Worm (Caenorhabditis elegans) whole organism, midembryonic: ENCODE results near the gene fbxa-7.

ENCODE experiments used
- T22C8.4 ChIP-seq: fragments of 200-800 bp; sonication (Bioruptor generic); IDR thresholded peaks from 2 replicates; pipeline ENCODE4 v1.3.6; 2022; ENCODE audit warnings: missing genetic modification characterization, missing compliant biosample characterization
- cog-1 ChIP-seq: sonication (generic microtip); optimal IDR thresholded peaks from 2 replicates; lab custom pipeline; 2016; ENCODE audit warnings: missing genetic modification characterization, missing compliant biosample characterization
- flt-1 ChIP-seq: fragments of 200-800 bp; sonication (Bioruptor generic); IDR thresholded peaks from 2 replicates; pipeline ENCODE4 v1.3.6; 2022; ENCODE audit warnings: missing genetic modification characterization, missing compliant biosample characterization
- klf-2 ChIP-seq: fragments of 200-800 bp; sonication (Bioruptor generic); conservative IDR thresholded peaks from 2 replicates; pipeline ENCODE4 v1.3.6; 2022; ENCODE audit warnings: missing genetic modification reagents, missing genetic modification characterization, missing compliant biosample characterization
- med-1 ChIP-seq: sonication (generic microtip); optimal IDR thresholded peaks from 2 replicates; lab custom pipeline; 2017; ENCODE audit warnings: missing genetic modification characterization, mild to moderate bottlenecking, missing compliant biosample characterization, antibody characterized with exemption, missing genetic modification reagents; ENCODE audit not compliant: insufficient read depth
- ref-1 ChIP-seq: fragments of 200-800 bp; sonication (Bioruptor generic); conservative IDR thresholded peaks from 2 replicates; pipeline ENCODE4 v1.3.6; 2022; ENCODE audit warnings: missing genetic modification reagents, missing genetic modification characterization, missing compliant biosample characterization
- tab-1 ChIP-seq: fragments of 200-800 bp; sonication (Bioruptor generic); IDR thresholded peaks from 2 replicates; pipeline ENCODE4 v1.3.6; 2022; ENCODE audit warnings: missing genetic modification characterization, missing compliant biosample characterization

DNA sequence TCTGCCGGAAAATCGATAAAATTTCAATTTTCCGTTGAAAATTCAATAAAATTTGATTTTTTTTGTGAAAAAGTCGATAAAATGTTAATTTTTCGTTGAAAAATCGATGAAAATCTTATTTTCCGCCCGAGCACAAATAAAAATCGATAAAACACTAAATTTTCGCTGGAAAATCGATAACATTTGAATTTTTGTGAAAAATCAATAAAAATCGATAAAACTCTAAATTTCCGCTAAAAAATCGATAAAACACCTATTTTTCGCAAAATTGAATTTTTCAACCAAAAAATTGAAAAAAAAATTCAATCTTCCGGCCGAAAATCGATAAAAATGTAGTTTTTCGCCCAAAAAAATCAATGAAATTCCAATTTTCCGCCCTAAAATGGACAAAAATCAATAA is 46.1 kb downstream of the fbxa-7 start:
- TF ChIP-seq klf-2 (GFP tag; lab: Robert Waterston, UW) = no peak
- TF ChIP-seq tab-1 = no peak
- TF ChIP-seq flt-1 (GFP tag; lab: Robert Waterston, UW) = no peak
- TF ChIP-seq ref-1 = no peak
- TF ChIP-seq cog-1 (tag; lab: Kevin White, UChicago) = no peak
- TF ChIP-seq T22C8.4 (GFP tag; lab: Robert Waterston, UW) = peak; percentile 66
- TF ChIP-seq med-1 = no peak
